Fruit fly (Drosophila melanogaster): Measurements from ENCODE around the gene CG3609.

CG3609 gene

DNA sequence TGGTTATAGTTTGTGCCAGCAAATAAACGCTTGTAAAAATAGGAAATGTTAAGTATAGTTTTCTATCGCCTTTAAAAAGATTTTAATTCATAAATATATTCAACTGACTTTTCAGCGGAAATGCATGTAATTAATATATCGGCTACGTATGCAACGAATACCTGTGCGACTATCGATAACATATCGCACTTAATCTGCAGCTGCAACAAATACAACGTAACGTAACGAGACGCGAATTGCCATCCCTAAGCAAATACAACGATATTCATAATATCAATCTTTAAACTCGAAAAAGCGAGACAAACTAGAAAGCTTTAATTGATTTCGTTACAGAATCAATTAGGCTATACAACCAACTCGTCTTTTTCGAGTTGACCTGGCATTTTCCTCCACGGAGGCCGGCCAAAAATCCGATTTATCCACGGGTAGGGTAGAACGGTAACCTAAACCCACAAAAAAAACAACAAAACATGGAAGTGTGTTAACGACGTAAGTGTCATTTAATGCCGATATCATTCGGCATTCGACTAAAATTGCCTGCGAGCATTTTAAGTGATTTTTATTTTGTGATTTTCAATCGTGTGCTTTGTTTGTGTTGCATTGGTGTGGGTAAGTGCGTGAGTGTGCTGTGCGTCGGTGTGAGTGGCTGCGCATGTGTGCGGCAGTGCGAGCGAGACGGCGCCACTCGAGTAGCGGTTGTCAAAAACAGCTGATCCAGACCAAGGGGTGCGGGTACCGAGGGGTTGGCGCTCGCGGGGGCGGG is 1.4 kb upstream of the CG3609 start, which contains the start of gene Atxn7 (continued):
- TF ChIP-seq pfk (GFP tag; optimal IDR thresholded peaks at IDR 0.05), result peak; percentile 49
- TF ChIP-seq oc (tag; optimal IDR thresholded peaks at IDR 0.05), result peak; percentile 88
- peak; percentile 67 for TF ChIP-seq CoRest (tag; optimal IDR thresholded peaks at IDR 0.05)
- peak; percentile 89 for TF ChIP-seq CG8478 (optimal IDR thresholded peaks at IDR 0.05)
- TF ChIP-seq BtbVII (GFP tag; optimal IDR thresholded peaks at IDR 0.05), result peak; percentile 33
- TF ChIP-seq CG6254 (GFP tag; optimal IDR thresholded peaks at IDR 0.05), result peak; percentile 50
- peak; percentile 57 for TF ChIP-seq pho (GFP tag; optimal IDR thresholded peaks at IDR 0.05)
- peak; percentile 87 for TF ChIP-seq Dref (GFP tag; IDR thresholded peaks at IDR 0.05)
- peak; percentile 43 for TF ChIP-seq tap (tag; optimal IDR thresholded peaks at IDR 0.05)
- peak; percentile 1 to 74 for TF ChIP-seq bsh (GFP tag; optimal IDR thresholded peaks at IDR 0.05)
- TF ChIP-seq Oaz (GFP tag; IDR thresholded peaks at IDR 0.05), result peak; percentile 41
- peak; percentile 40 for TF ChIP-seq CG12744 (GFP tag; optimal IDR thresholded peaks at IDR 0.05)
- no peak for TF ChIP-seq Poxn (GFP tag; IDR thresholded peaks at IDR 0.05)
- TF ChIP-seq pnt (GFP tag; optimal IDR thresholded peaks at IDR 0.05), result no peak
- TF ChIP-seq CG12769 (tag; optimal IDR thresholded peaks at IDR 0.05), result peak; percentile 28
- peak; percentile 68; the same call in 2 of the 3 replicates for TF ChIP-seq CG17361 (GFP tag; IDR thresholded peaks at IDR 0.05)
- peak; percentile 83 for TF ChIP-seq vnd (GFP tag; IDR thresholded peaks at IDR 0.05; ENCODE audit: partially characterized antibody)
- TF ChIP-seq CG11695 (GFP tag; IDR thresholded peaks at IDR 0.05), result 0 out of 3 replicates have a peak, but pooled peaks have one; percentile 52
- peak; percentile 31 for TF ChIP-seq HLH54F (GFP tag; optimal IDR thresholded peaks at IDR 0.05)
- TF ChIP-seq CG6765 (GFP tag; optimal IDR thresholded peaks at IDR 0.05), result peak; percentile 56
- TF ChIP-seq Doc2 (GFP tag; IDR thresholded peaks at IDR 0.05), result no peak
- peak; percentile 51 for TF ChIP-seq CG8924 (tag; optimal IDR thresholded peaks at IDR 0.05)
- peak; percentile 80 for TF ChIP-seq Aef1 (GFP tag; IDR thresholded peaks at IDR 0.05)
- no peak for TF ChIP-seq CG15479 (GFP tag; optimal IDR thresholded peaks at IDR 0.05)
- peak; percentile 53 for TF ChIP-seq exex (tag; optimal IDR thresholded peaks at IDR 0.05)
- TF ChIP-seq ttk (GFP tag; IDR thresholded peaks at IDR 0.05), result peak; percentile 70
- peak; percentile 86 for TF ChIP-seq knrl (GFP tag; IDR thresholded peaks at IDR 0.05; ENCODE audit: partially characterized antibody)
- TF ChIP-seq lmd (GFP tag; IDR thresholded peaks at IDR 0.05), result peak; percentile 19; the same call in 1 of the 2 replicates
- peak; percentile 28 for TF ChIP-seq Sry-β (GFP tag; optimal IDR thresholded peaks at IDR 0.05)
- TF ChIP-seq lab (GFP tag; optimal IDR thresholded peaks at IDR 0.05), result peak; percentile 81
- peak; percentile 95 for TF ChIP-seq Sry-δ (GFP tag; optimal IDR thresholded peaks at IDR 0.05)
- peak; percentile 56 for TF ChIP-seq CG30020 (tag; optimal IDR thresholded peaks at IDR 0.05)
- TF ChIP-seq trem (tag; optimal IDR thresholded peaks at IDR 0.05), result peak; percentile 77
- peak; percentile 46 for TF ChIP-seq Ssrp (tag; optimal IDR thresholded peaks at IDR 0.05)
- TF ChIP-seq shn (GFP tag; optimal IDR thresholded peaks at IDR 0.05), result peak; percentile 50
- no peak for TF ChIP-seq fu2 (GFP tag; optimal IDR thresholded peaks at IDR 0.05)
- no peak for TF ChIP-seq cas (GFP tag; IDR thresholded peaks at IDR 0.05)
- peak; percentile 76 for TF ChIP-seq CG12391 (tag; optimal IDR thresholded peaks at IDR 0.05)
- peak; percentile 20 for TF ChIP-seq Usf (GFP tag; optimal IDR thresholded peaks at IDR 0.05)
- no peak for TF ChIP-seq CG10565 (GFP tag; optimal IDR thresholded peaks at IDR 0.05)
- TF ChIP-seq onecut (GFP tag; IDR thresholded peaks at IDR 0.05), result peak; percentile 68
- TF ChIP-seq ATbp (GFP tag; optimal IDR thresholded peaks at IDR 0.05), result peak; percentile 74
- peak; percentile 63 for TF ChIP-seq Fer3 (tag; optimal IDR thresholded peaks at IDR 0.05)
- peak; percentile 45 for TF ChIP-seq Xbp1 (GFP tag; optimal IDR thresholded peaks at IDR 0.05)
- peak; percentile 61 for TF ChIP-seq ara (GFP tag; IDR thresholded peaks at IDR 0.05)
- TF ChIP-seq dmrt99B (tag; optimal IDR thresholded peaks at IDR 0.05), result peak; percentile 56
- peak; percentile 74 for TF ChIP-seq Hsf (GFP tag; optimal IDR thresholded peaks at IDR 0.05)
- TF ChIP-seq CG9727 (GFP tag; optimal IDR thresholded peaks at IDR 0.05), result peak; percentile 77
- no peak for TF ChIP-seq Atf3 (GFP tag; optimal IDR thresholded peaks at IDR 0.05)
